Worm (Caenorhabditis elegans) whole organism, L4 larva: ENCODE results near the gene Y39F10A.1.

Experiments used
- F26F4.8 ChIP-seq: fragments of 200-800 bp; sonication (Bioruptor generic); conservative IDR thresholded peaks from 2 replicates; pipeline ENCODE4 v1.3.6; 2022; ENCODE audit warnings: missing genetic modification characterization, missing compliant biosample characterization
- fkh-10 ChIP-seq: fragments of 150-350 bp; optimal IDR thresholded peaks from 2 replicates; lab custom pipeline; 2014; ENCODE audit warnings: missing biosample characterization, missing genetic modification reagents, missing genetic modification characterization
- nhr-10 ChIP-seq: fragments of 150-350 bp; optimal IDR thresholded peaks from 2 replicates; lab custom pipeline; 2014; ENCODE audit warnings: missing biosample characterization, missing genetic modification characterization
- rbr-2 ChIP-seq: sonication (generic microtip); optimal IDR thresholded peaks from 2 replicates; lab custom pipeline; 2016; ENCODE audit warnings: missing genotype, missing genetic modification characterization, missing compliant biosample characterization
- unc-130 ChIP-seq: sonication (generic microtip); optimal IDR thresholded peaks from 2 replicates; lab custom pipeline; 2016; ENCODE audit warnings: missing genetic modification reagents, missing genetic modification characterization, missing compliant biosample characterization

DNA sequence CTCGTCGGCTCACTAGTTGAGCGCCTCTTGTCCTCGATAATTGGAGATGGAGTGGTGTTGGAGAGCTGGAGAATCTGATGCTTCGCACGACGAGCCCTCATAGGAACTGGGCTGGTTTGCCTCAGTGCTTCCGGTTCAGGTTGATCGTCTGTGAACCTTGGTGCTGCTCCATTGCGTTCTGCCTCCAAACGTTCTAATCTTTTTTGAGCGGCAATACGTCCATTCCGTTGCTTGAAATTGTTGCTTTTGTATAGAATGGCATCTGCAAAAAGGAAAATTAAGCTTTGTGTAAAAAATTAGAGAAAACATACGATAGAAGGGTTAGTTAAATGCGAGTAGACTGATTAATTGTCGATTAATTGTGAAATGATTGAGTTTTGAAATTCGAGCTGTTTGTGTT is 37.8 kb downstream of the Y39F10A.1 start, which contains the start of gene F46F5.5:
- TF ChIP-seq nhr-10 (tag; lab: Kevin White, UChicago) (no peak), F26F4.8 (GFP tag; lab: Robert Waterston, UW) (no peak), unc-130 (no peak), rbr-2 (tag; lab: Kevin White, UChicago) (no peak), fkh-10 (GFP tag; lab: Kevin White, UChicago) (no peak)
